Fruit fly (Drosophila melanogaster) whole organism, embryonic: ENCODE measurements around the gene CG6766.

Experiments
- Aef1 ChIP-seq: fragments of 200-800 bp; sonication (Bioruptor generic); IDR thresholded peaks from 3 replicates; pipeline ENCODE4 v1.3.6; 2022; ENCODE audit warnings: missing biosample characterization, missing genetic modification characterization
- Atf3 ChIP-seq: fragments of 200-800 bp; sonication (Bioruptor generic); optimal IDR thresholded peaks from 3 replicates; lab custom pipeline; 2016; ENCODE audit warnings: missing biosample characterization, missing genetic modification characterization
- CG10462 ChIP-seq: fragments of 200-800 bp; sonication (Bioruptor generic); optimal IDR thresholded peaks from 2 replicates; lab custom pipeline; 2016; ENCODE audit warnings: missing biosample characterization, missing genetic modification characterization
- CG11398 ChIP-seq: fragments of 200-800 bp; sonication (Bioruptor generic); optimal IDR thresholded peaks from 2 replicates; lab custom pipeline; 2016; ENCODE audit warnings: missing biosample characterization, missing genetic modification characterization
- CG11560 ChIP-seq: fragments of 200-800 bp; sonication (Bioruptor generic); IDR thresholded peaks from 3 replicates; pipeline ENCODE4 v1.3.6; 2022; ENCODE audit warnings: missing biosample characterization, missing genetic modification characterization
- CG13894 ChIP-seq: fragments of 200-800 bp; sonication (Bioruptor generic); optimal IDR thresholded peaks from 3 replicates; lab custom pipeline; 2018; ENCODE audit warnings: missing biosample characterization, mild to moderate bottlenecking, missing genetic modification characterization, moderate library complexity
- CG1529 ChIP-seq: fragments of 200-800 bp; sonication (Bioruptor generic); optimal IDR thresholded peaks from 3 replicates; lab custom pipeline; 2018; ENCODE audit warnings: missing biosample characterization, missing genetic modification characterization
- CG17328 ChIP-seq: fragments of 200-800 bp; sonication (Bioruptor generic); IDR thresholded peaks from 2 replicates; pipeline ENCODE4 v1.3.6; 2022; ENCODE audit warnings: missing biosample characterization, missing genetic modification characterization
- CG17612 ChIP-seq: fragments of 200-800 bp; sonication (Bioruptor generic); IDR thresholded peaks from 2 replicates; pipeline ENCODE4 v1.3.6; 2022; ENCODE audit warnings: missing biosample characterization, missing genetic modification characterization
- CG1832 ChIP-seq: fragments of 200-800 bp; sonication (Bioruptor generic); optimal IDR thresholded peaks from 2 replicates; lab custom pipeline; 2017; ENCODE audit warnings: missing biosample characterization, mild to moderate bottlenecking, missing genetic modification characterization, inconsistent platforms
- CG4820 ChIP-seq: fragments of 200-800 bp; sonication (Bioruptor generic); optimal IDR thresholded peaks from 3 replicates; lab custom pipeline; 2016; ENCODE audit warnings: missing biosample characterization, missing genetic modification characterization
- CG6813 ChIP-seq: fragments of 200-800 bp; sonication (Bioruptor generic); optimal IDR thresholded peaks from 2 replicates; lab custom pipeline; 2017; ENCODE audit warnings: missing biosample characterization, missing genetic modification characterization, mild to moderate bottlenecking, moderate library complexity, missing genetic modification reagents
- CG7987 ChIP-seq: fragments of 200-800 bp; sonication (Bioruptor generic); optimal IDR thresholded peaks from 2 replicates; lab custom pipeline; 2018; ENCODE audit warnings: missing biosample characterization, mild to moderate bottlenecking, missing genetic modification characterization, moderate library complexity
- Doc2 ChIP-seq: fragments of 200-800 bp; sonication (Bioruptor generic); IDR thresholded peaks from 2 replicates; pipeline ENCODE4 v1.3.6; 2022; ENCODE audit warnings: missing biosample characterization, missing genetic modification characterization
- E2f1 ChIP-seq: fragments of 200-800 bp; sonication (Bioruptor generic); IDR thresholded peaks from 2 replicates; pipeline ENCODE4 v1.3.6; 2022; ENCODE audit warnings: missing biosample characterization, missing genetic modification characterization
- Elba2 ChIP-seq: fragments of 200-800 bp; sonication (Bioruptor generic); optimal IDR thresholded peaks from 3 replicates; lab custom pipeline; 2016; ENCODE audit warnings: missing biosample characterization, missing genetic modification characterization
- Ets97D ChIP-seq: fragments of 200-800 bp; sonication (Bioruptor generic); optimal IDR thresholded peaks from 3 replicates; lab custom pipeline; 2016; ENCODE audit warnings: missing biosample characterization, missing genetic modification characterization
- Fer3 ChIP-seq: fragments of 200-800 bp; sonication (Bioruptor generic); optimal IDR thresholded peaks from 2 replicates; lab custom pipeline; 2018; ENCODE audit warnings: missing biosample characterization, mild to moderate bottlenecking, missing genetic modification characterization, moderate library complexity
- Mad ChIP-seq: fragments of 200-800 bp; sonication (Bioruptor generic); optimal IDR thresholded peaks from 2 replicates; lab custom pipeline; 2016; ENCODE audit warnings: missing biosample characterization, missing genetic modification characterization
- Nf-YA ChIP-seq: fragments of 200-800 bp; sonication (Bioruptor generic); IDR thresholded peaks from 2 replicates; pipeline ENCODE4 v1.3.6; 2022; ENCODE audit warnings: missing biosample characterization, missing genetic modification characterization
- Nf-YB ChIP-seq: fragments of 200-800 bp; sonication (Bioruptor generic); optimal IDR thresholded peaks from 3 replicates; lab custom pipeline; 2019; ENCODE audit warnings: missing biosample characterization, mild to moderate bottlenecking, missing genetic modification characterization, moderate library complexity
- Oli ChIP-seq: fragments of 200-800 bp; sonication (Bioruptor generic); optimal IDR thresholded peaks from 2 replicates; lab custom pipeline; 2018; ENCODE audit warnings: missing biosample characterization, mild to moderate bottlenecking, missing genetic modification characterization, moderate library complexity
- Scr ChIP-seq: fragments of 200-800 bp; sonication (Bioruptor generic); IDR thresholded peaks from 2 replicates; pipeline ENCODE4 v1.3.6; 2022; ENCODE audit warnings: missing biosample characterization, missing genetic modification characterization; ENCODE audit not compliant: partially characterized antibody
- Spps ChIP-seq: fragments of 200-800 bp; sonication (Bioruptor generic); optimal IDR thresholded peaks from 2 replicates; lab custom pipeline; 2018; ENCODE audit warnings: missing biosample characterization, mild to moderate bottlenecking, missing genetic modification characterization
- Sry-δ ChIP-seq: fragments of 200-800 bp; sonication (Bioruptor generic); optimal IDR thresholded peaks from 2 replicates; lab custom pipeline; 2016; ENCODE audit warnings: missing biosample characterization, missing genetic modification characterization
- TFAM ChIP-seq: fragments of 200-800 bp; sonication (Bioruptor generic); optimal IDR thresholded peaks from 2 replicates; lab custom pipeline; 2017; ENCODE audit warnings: missing biosample characterization, missing genetic modification characterization, inconsistent platforms
- abd-A ChIP-seq: fragments of 200-800 bp; sonication (Bioruptor generic); optimal IDR thresholded peaks from 3 replicates; lab custom pipeline; 2019; ENCODE audit warnings: missing biosample characterization, mild to moderate bottlenecking, missing genetic modification characterization, moderate library complexity
- az2 ChIP-seq: fragments of 200-800 bp; sonication (Bioruptor generic); optimal IDR thresholded peaks from 3 replicates; lab custom pipeline; 2016; ENCODE audit warnings: missing biosample characterization, missing genetic modification characterization
- bcd ChIP-seq: fragments of 200-800 bp; sonication (Bioruptor generic); optimal IDR thresholded peaks from 2 replicates; lab custom pipeline; 2017; ENCODE audit warnings: missing biosample characterization, mild to moderate bottlenecking, missing genetic modification characterization
- cad ChIP-seq: fragments of >200 bp; optimal IDR thresholded peaks from 2 replicates; lab custom pipeline; 2017; ENCODE audit warnings: missing biosample characterization, missing genetic modification characterization
- chm ChIP-seq: fragments of 200-800 bp; sonication (Bioruptor generic); IDR thresholded peaks from 2 replicates; pipeline ENCODE4 v1.3.6; 2022; ENCODE audit warnings: missing biosample characterization, missing genetic modification characterization
- dimm ChIP-seq: fragments of 200-800 bp; sonication (Bioruptor generic); IDR thresholded peaks from 2 replicates; pipeline ENCODE4 v1.3.6; 2022; ENCODE audit warnings: missing biosample characterization, missing genetic modification characterization
- disco-r ChIP-seq: fragments of 200-800 bp; sonication (Bioruptor generic); optimal IDR thresholded peaks from 2 replicates; lab custom pipeline; 2016; ENCODE audit warnings: missing biosample characterization, missing genetic modification characterization
- dmrt99B ChIP-seq: fragments of 200-800 bp; sonication (Bioruptor generic); optimal IDR thresholded peaks from 2 replicates; lab custom pipeline; 2018; ENCODE audit warnings: missing biosample characterization, mild to moderate bottlenecking, missing genetic modification characterization, moderate library complexity
- eve ChIP-seq, 2 experiments: fragments of >200 bp; optimal IDR thresholded peaks; 2 replicates each; lab custom pipeline; 2017; ENCODE audit warnings: missing biosample characterization in 2 of 2, missing genetic modification characterization in 2 of 2
- fd102C ChIP-seq: fragments of 200-800 bp; sonication (Bioruptor generic); optimal IDR thresholded peaks from 2 replicates; lab custom pipeline; 2018; ENCODE audit warnings: missing biosample characterization, mild to moderate bottlenecking, missing genetic modification characterization, moderate library complexity
- ind ChIP-seq: fragments of 200-800 bp; sonication (Bioruptor generic); optimal IDR thresholded peaks from 3 replicates; lab custom pipeline; 2016; ENCODE audit warnings: missing biosample characterization, missing genetic modification characterization
- maf-S ChIP-seq: fragments of 200-800 bp; sonication (Bioruptor generic); optimal IDR thresholded peaks from 2 replicates; lab custom pipeline; 2016; ENCODE audit warnings: missing biosample characterization, missing genetic modification characterization
- pita ChIP-seq: fragments of 200-800 bp; sonication (Bioruptor generic); optimal IDR thresholded peaks from 2 replicates; lab custom pipeline; 2017; ENCODE audit warnings: missing biosample characterization, mild to moderate bottlenecking, missing genetic modification characterization
- repo ChIP-seq: fragments of 200-800 bp; sonication (Bioruptor generic); optimal IDR thresholded peaks from 2 replicates; lab custom pipeline; 2016; ENCODE audit warnings: missing biosample characterization, missing genetic modification characterization
- scrt ChIP-seq: fragments of 200-800 bp; sonication (Bioruptor generic); optimal IDR thresholded peaks from 2 replicates; lab custom pipeline; 2018; ENCODE audit warnings: missing biosample characterization, mild to moderate bottlenecking, missing genetic modification characterization, moderate library complexity
- seq ChIP-seq: fragments of 200-800 bp; sonication (Bioruptor generic); IDR thresholded peaks from 2 replicates; pipeline ENCODE4 v1.3.6; 2022; ENCODE audit warnings: missing biosample characterization, missing genetic modification characterization
- sima ChIP-seq: fragments of 200-800 bp; sonication (Bioruptor generic); optimal IDR thresholded peaks from 2 replicates; lab custom pipeline; 2016; ENCODE audit warnings: missing biosample characterization, missing genetic modification characterization
- so ChIP-seq: fragments of 200-800 bp; sonication (Bioruptor generic); IDR thresholded peaks from 3 replicates; pipeline ENCODE4 v1.3.6; 2022; ENCODE audit warnings: missing biosample characterization, missing genetic modification characterization
- sob ChIP-seq: fragments of 200-800 bp; sonication (Bioruptor generic); IDR thresholded peaks from 2 replicates; pipeline ENCODE4 v1.3.6; 2022; ENCODE audit warnings: missing biosample characterization, missing genetic modification characterization
- sr ChIP-seq: fragments of 200-800 bp; sonication (Bioruptor generic); IDR thresholded peaks from 3 replicates; pipeline ENCODE4 v1.3.6; 2022; ENCODE audit warnings: missing biosample characterization, missing genetic modification characterization
- tna ChIP-seq: fragments of 200-800 bp; sonication (Bioruptor generic); IDR thresholded peaks from 2 replicates; pipeline ENCODE4 v1.3.6; 2022; ENCODE audit warnings: missing biosample characterization, missing genetic modification characterization; ENCODE audit not compliant: partially characterized antibody
- zen2 ChIP-seq: fragments of 200-800 bp; sonication (Bioruptor generic); IDR thresholded peaks from 3 replicates; pipeline ENCODE4 v1.3.6; 2022; ENCODE audit warnings: missing biosample characterization, missing genetic modification characterization; ENCODE audit not compliant: partially characterized antibody
- zfh1 ChIP-seq: fragments of 200-800 bp; sonication (Bioruptor generic); IDR thresholded peaks from 3 replicates; pipeline ENCODE4 v1.3.6; 2022; ENCODE audit warnings: missing biosample characterization, missing genetic modification characterization

The CG6766 gene

DNA sequence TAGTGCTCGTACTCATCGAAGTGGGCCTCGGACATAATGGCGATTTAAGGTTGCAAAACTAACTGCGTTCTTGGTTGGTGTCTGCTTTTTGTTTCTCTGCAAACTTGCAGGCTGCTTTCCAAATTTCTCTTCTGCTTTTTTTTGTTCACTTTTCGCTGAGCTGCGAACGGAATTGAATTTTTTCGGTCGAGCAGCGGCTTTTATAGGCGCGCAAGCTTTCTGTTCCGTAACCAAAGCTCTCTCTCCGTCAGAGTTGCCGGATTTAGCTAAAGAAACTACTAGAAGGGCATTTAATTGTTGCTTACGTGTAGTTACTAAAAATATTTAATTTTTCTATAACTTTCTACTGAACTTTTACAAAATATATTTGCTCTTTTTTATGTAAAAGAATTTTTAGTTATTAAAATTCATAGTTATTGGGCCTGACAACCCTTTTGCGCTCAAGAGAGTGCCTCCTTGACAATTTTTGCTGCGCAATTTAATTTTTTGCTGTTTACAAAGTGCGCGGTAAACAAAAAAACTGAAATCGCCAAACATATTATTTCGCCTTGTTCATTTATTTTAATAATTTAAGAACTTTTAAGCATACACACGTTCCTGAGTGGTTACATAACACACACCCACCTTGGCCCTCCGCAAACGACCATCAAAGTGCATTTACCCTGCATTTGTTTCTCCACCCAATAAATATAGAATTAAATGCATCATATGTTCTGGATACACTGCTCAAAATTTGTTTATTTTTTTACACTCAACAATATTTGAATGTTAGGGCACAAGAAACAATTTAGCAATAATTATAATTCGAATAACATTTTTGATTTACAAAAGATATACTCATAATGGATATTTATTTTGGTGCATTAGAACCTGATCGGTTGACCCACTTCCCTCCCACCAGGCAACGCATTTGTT lies 5.7 kb upstream of the CG6766 start, which contains the start of gene CG6770 (continued):
- TF ChIP-seq CG10462 (peak; percentile 14), chm (GFP tag; lab: Robert Waterston, UW) (peak; percentile 70; the same call in 1 of the 2 replicates), Nf-YB (GFP tag; lab: Kevin White, UChicago) (peak; percentile 67), CG1529 (GFP tag; lab: Kevin White, UChicago) (peak; percentile 56), ind (peak; percentile 57), CG11398 (GFP tag; lab: Kevin White, UChicago) (peak; percentile 20), tna (GFP tag; lab: Robert Waterston, UW) (peak; percentile 54; the same call in 1 of the 2 replicates), sr (0 out of 3 replicates have a peak, but pooled peaks have one; percentile 21), dimm (peak; percentile 57), Aef1 (GFP tag; lab: Robert Waterston, UW) (peak; percentile 74), zen2 (GFP tag; lab: Robert Waterston, UW) (no peak), az2 (GFP tag; lab: Kevin White, UChicago) (peak; percentile 54), Nf-YA (GFP tag; lab: Robert Waterston, UW) (peak; percentile 55), CG17612 (GFP tag; lab: Robert Waterston, UW) (no peak), fd102C (GFP tag; lab: Kevin White, UChicago) (no peak), Scr (GFP tag; lab: Robert Waterston, UW) (peak; percentile 36), disco-r (GFP tag; lab: Kevin White, UChicago) (no peak), E2f1 (peak; percentile 84), CG1832 (GFP tag; lab: Kevin White, UChicago) (no peak), CG13894 (tag; lab: Kevin White, UChicago) (peak; percentile 92), Mad (GFP tag; lab: Kevin White, UChicago) (peak; percentile 51), repo (GFP tag; lab: Kevin White, UChicago) (no peak), seq (GFP tag; lab: Robert Waterston, UW) (peak; percentile 84), dmrt99B (tag; lab: Kevin White, UChicago) (peak; percentile 83), CG4820 (GFP tag; lab: Kevin White, UChicago) (peak; percentile 27), abd-A (tag; lab: Kevin White, UChicago) (peak; percentile 55), Fer3 (peak; percentile 89), TFAM (GFP tag; lab: Kevin White, UChicago) (no peak), Atf3 (GFP tag; lab: Kevin White, UChicago) (no peak), sob (GFP tag; lab: Robert Waterston, UW) (peak; percentile 88), cad (GFP tag; lab: Kevin White, UChicago) (no peak), Elba2 (no peak), maf-S (GFP tag; lab: Kevin White, UChicago) (peak; percentile 13), scrt (GFP tag; lab: Kevin White, UChicago) (peak; percentile 87), CG11560 (tag; lab: Robert Waterston, UW) (no peak; the same call in 2 of the 3 replicates), Doc2 (GFP tag; lab: Robert Waterston, UW) (no peak), CG7987 (GFP tag; lab: Kevin White, UChicago) (peak; percentile 42), Spps (tag; lab: Kevin White, UChicago) (peak; percentile 49), Ets97D (GFP tag; lab: Kevin White, UChicago) (peak; percentile 9), zfh1 (GFP tag; lab: Robert Waterston, UW) (peak; percentile 85), Sry-δ (GFP tag; lab: Kevin White, UChicago) (no peak), eve (GFP tag; optimal IDR thresholded peaks at IDR 0.05; lab: Kevin White, UChicago) (no peak), so (GFP tag; lab: Robert Waterston, UW) (peak; percentile 83; the same call in 2 of the 3 replicates), pita (GFP tag; lab: Kevin White, UChicago) (no peak), bcd (GFP tag; lab: Kevin White, UChicago) (peak; percentile 72), Oli (tag; lab: Kevin White, UChicago) (peak; percentile 77), sima (GFP tag; lab: Kevin White, UChicago) (no peak), CG6813 (GFP tag; lab: Kevin White, UChicago) (peak; percentile 88), CG17328 (GFP tag; lab: Robert Waterston, UW) (peak; percentile 90)
